Fruit fly (Drosophila melanogaster) whole organism: ENCODE data around the gene sip3.

Experiments used
- CG8478 ChIP-seq: fragments of >200 bp; optimal IDR thresholded peaks from 2 replicates; lab custom pipeline; 2018; ENCODE audit warnings: inconsistent platforms
- Dll ChIP-seq: fragments of >200 bp; optimal IDR thresholded peaks from 2 replicates; lab custom pipeline; 2017
- EcR ChIP-seq, 2 experiments: fragments of >200 bp; optimal IDR thresholded peaks; 2 replicates each; lab custom pipeline; 2017; ENCODE audit warnings: missing biosample characterization in 2 of 2, missing genetic modification characterization in 2 of 2, missing genetic modification reagents in 2 of 2
- pan ChIP-seq: fragments of >200 bp; optimal IDR thresholded peaks from 2 replicates; lab custom pipeline; 2017
- psq ChIP-seq: fragments of >200 bp; optimal IDR thresholded peaks from 2 replicates; lab custom pipeline; 2017
- usp ChIP-seq: fragments of >200 bp; optimal IDR thresholded peaks from 2 replicates; lab custom pipeline; 2017; ENCODE audit warnings: missing biosample characterization, missing genetic modification characterization, mixed read lengths

DNA sequence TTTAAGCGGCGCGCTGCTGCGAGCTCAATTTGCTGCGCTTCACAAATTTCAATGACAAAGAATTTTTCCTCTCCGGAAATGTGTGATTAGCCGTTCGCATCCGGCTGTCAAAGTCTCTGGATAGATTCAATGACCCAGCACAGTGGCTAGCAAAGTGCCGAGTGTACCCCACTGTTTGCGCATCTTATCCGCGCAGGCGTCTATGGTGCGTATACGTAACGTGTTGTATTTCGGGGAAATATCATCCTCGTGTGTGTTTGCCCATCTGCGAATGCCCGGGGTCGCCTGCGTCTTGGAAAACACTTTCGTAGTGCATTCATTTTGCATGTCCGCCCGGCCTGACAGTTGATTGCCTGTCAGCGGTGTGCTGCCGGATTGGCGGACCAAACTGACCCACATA, 52.2 kb downstream of the sip3 start:
- TF ChIP-seq CG8478 (lab: Kevin White, UChicago), result no peak
- TF ChIP-seq pan (lab: Kevin White, UChicago), result no peak
- TF ChIP-seq Dll, result no peak
- TF ChIP-seq psq (lab: Kevin White, UChicago), result no peak
- no peak for TF ChIP-seq usp (GFP tag; lab: Kevin White, UChicago)
- TF ChIP-seq EcR (GFP tag; optimal IDR thresholded peaks at IDR 0.05; lab: Kevin White, UChicago), result no peak
